Worm (Caenorhabditis elegans) whole organism, late embryonic: ENCODE measurements around the gene bath-39.

Source experiments
- ama-1 ChIP-seq: fragments of 150-350 bp; optimal IDR thresholded peaks from 2 replicates; lab custom pipeline; 2014
- ceh-24 ChIP-seq: sonication (generic microtip); optimal IDR thresholded peaks from 2 replicates; lab custom pipeline; 2016; ENCODE audit warnings: mild to moderate bottlenecking, missing genetic modification characterization, missing compliant biosample characterization
- ceh-9 ChIP-seq: sonication (generic microtip); optimal IDR thresholded peaks from 2 replicates; lab custom pipeline; 2016; ENCODE audit warnings: mild to moderate bottlenecking, missing genetic modification characterization, inconsistent platforms, missing compliant biosample characterization
- ets-4 ChIP-seq: sonication (generic microtip); optimal IDR thresholded peaks from 2 replicates; lab custom pipeline; 2016; ENCODE audit warnings: missing genetic modification characterization, missing compliant biosample characterization
- eyg-1 ChIP-seq: sonication (generic microtip); optimal IDR thresholded peaks from 2 replicates; lab custom pipeline; 2016; ENCODE audit warnings: missing genotype, missing genetic modification characterization, missing compliant biosample characterization
- fkh-10 ChIP-seq: fragments of 150-350 bp; optimal IDR thresholded peaks from 2 replicates; lab custom pipeline; 2014; ENCODE audit warnings: missing biosample characterization, missing genetic modification reagents, missing genetic modification characterization
- hlh-30 ChIP-seq: sonication (generic microtip); optimal IDR thresholded peaks from 2 replicates; lab custom pipeline; 2017; ENCODE audit warnings: antibody characterized with exemption, missing genetic modification characterization, missing compliant biosample characterization; ENCODE audit not compliant: insufficient read depth
- hlh-8 ChIP-seq: sonication (generic microtip); optimal IDR thresholded peaks from 2 replicates; lab custom pipeline; 2016; ENCODE audit warnings: missing genotype, missing genetic modification characterization, missing compliant biosample characterization
- madf-2 ChIP-seq: sonication (generic microtip); optimal IDR thresholded peaks from 2 replicates; lab custom pipeline; 2017; ENCODE audit warnings: missing genetic modification characterization, missing compliant biosample characterization
- mec-3 ChIP-seq: sonication (generic microtip); optimal IDR thresholded peaks from 2 replicates; lab custom pipeline; 2016; ENCODE audit warnings: borderline replicate concordance, missing genetic modification characterization, missing compliant biosample characterization
- nfya-1 ChIP-seq: sonication (generic microtip); optimal IDR thresholded peaks from 2 replicates; lab custom pipeline; 2017; ENCODE audit warnings: missing genetic modification characterization, mild to moderate bottlenecking, missing compliant biosample characterization, antibody characterized with exemption, moderate library complexity
- pag-3 ChIP-seq: sonication (generic microtip); optimal IDR thresholded peaks from 2 replicates; lab custom pipeline; 2016; ENCODE audit warnings: missing compliant biosample characterization, missing genetic modification characterization, borderline replicate concordance

- TF ChIP-seq hlh-8 (no peak), nfya-1 (tag; lab: Kevin White, UChicago) (no peak), ceh-24 (tag; lab: Kevin White, UChicago) (no peak), hlh-30 (tag; lab: Kevin White, UChicago) (no peak), ama-1 (lab: Kevin White, UChicago) (no peak), ets-4 (tag; lab: Kevin White, UChicago) (no peak), fkh-10 (GFP tag; lab: Kevin White, UChicago) (no peak), eyg-1 (tag; lab: Kevin White, UChicago) (no peak), pag-3 (tag; lab: Kevin White, UChicago) (no peak), ceh-9 (no peak), madf-2 (tag; lab: Kevin White, UChicago) (no peak), mec-3 (tag; lab: Kevin White, UChicago) (no peak)
Measured at ce11 chrV:13445229-13445949, 13.9 kb upstream of the bath-39 start, which contains the start of gene Y2H9A.4.
